Fruit fly (Drosophila melanogaster): Measurements from ENCODE around the gene CG5265.

The CG5265 gene

dm6 chr3R:17117607-17118327, 21.0 kb upstream of the CG5265 start:
- TF ChIP-seq usp (GFP tag; optimal IDR thresholded peaks at IDR 0.05) = no peak
- TF ChIP-seq Hr83 (GFP tag; optimal IDR thresholded peaks at IDR 0.05; ENCODE audit: poor library complexity, severe bottlenecking) = no peak
- no peak for TF ChIP-seq N (GFP tag; optimal IDR thresholded peaks at IDR 0.05)
- TF ChIP-seq dl (GFP tag; optimal IDR thresholded peaks at IDR 0.05; ENCODE audit: insufficient read depth in 1 of 2, partially characterized antibody in 2 of 2) = no peak
- TF ChIP-seq HLH106 (tag; optimal IDR thresholded peaks at IDR 0.05) = peak; percentile 77
- peak; percentile 79 for TF ChIP-seq h (GFP tag; optimal IDR thresholded peaks at IDR 0.05)
- TF ChIP-seq ey (GFP tag; optimal IDR thresholded peaks at IDR 0.05) = peak; percentile 65
- TF ChIP-seq sv (GFP tag; optimal IDR thresholded peaks at IDR 0.05) = no peak
- TF ChIP-seq CG32264 (GFP tag; optimal IDR thresholded peaks at IDR 0.05) = no peak
- TF ChIP-seq woc (GFP tag; optimal IDR thresholded peaks at IDR 0.05) = peak; percentile 79
- peak; percentile 22 for TF ChIP-seq Hnf4 (GFP tag; optimal IDR thresholded peaks at IDR 0.05)
- no peak for TF ChIP-seq dsf (GFP tag; optimal IDR thresholded peaks at IDR 0.05; ENCODE audit: borderline replicate concordance)
- TF ChIP-seq dmrt93B (GFP tag; optimal IDR thresholded peaks at IDR 0.05) = peak; percentile 40
- no peak for TF ChIP-seq lola (GFP tag; optimal IDR thresholded peaks at IDR 0.05)
- no peak for TF ChIP-seq CrebA (GFP tag; optimal IDR thresholded peaks at IDR 0.05; ENCODE audit: borderline replicate concordance)
- TF ChIP-seq tai (GFP tag; optimal IDR thresholded peaks at IDR 0.05) = no peak
- peak; percentile 71 for TF ChIP-seq OdsH (GFP tag; optimal IDR thresholded peaks at IDR 0.05)
- peak; percentile 64 for TF ChIP-seq fru (GFP tag; optimal IDR thresholded peaks at IDR 0.05)
- no peak for TF ChIP-seq Rel (GFP tag; optimal IDR thresholded peaks at IDR 0.05)
- TF ChIP-seq Rel (tag; optimal IDR thresholded peaks at IDR 0.05) = peak; percentile 2
- TF ChIP-seq Hr78 (GFP tag; optimal IDR thresholded peaks at IDR 0.05) = no peak
- peak in 1 of 2 experiments; percentile 57 for TF ChIP-seq foxo (GFP tag; optimal IDR thresholded peaks at IDR 0.05)
- TF ChIP-seq Abd-B (GFP tag; optimal IDR thresholded peaks at IDR 0.05) = no peak
- TF ChIP-seq psq (GFP tag; optimal IDR thresholded peaks at IDR 0.05) = peak; percentile 84
- peak; percentile 8 for TF ChIP-seq sage (GFP tag; optimal IDR thresholded peaks at IDR 0.05)
- peak; percentile 72 for TF ChIP-seq Sp1 (GFP tag; optimal IDR thresholded peaks at IDR 0.05)
- no peak for TF ChIP-seq CG9705 (GFP tag; optimal IDR thresholded peaks at IDR 0.05)
- TF ChIP-seq Mio (GFP tag; optimal IDR thresholded peaks at IDR 0.05) = no peak
- no peak for TF ChIP-seq GATAd (GFP tag; optimal IDR thresholded peaks at IDR 0.05)
- no peak for TF ChIP-seq brk (GFP tag; optimal IDR thresholded peaks at IDR 0.05)
- TF ChIP-seq Vsx2 (GFP tag; optimal IDR thresholded peaks at IDR 0.05; ENCODE audit: partially characterized antibody) = no peak
- no peak for TF ChIP-seq pan (optimal IDR thresholded peaks at IDR 0.05)
- peak; percentile 55 for TF ChIP-seq br (GFP tag; optimal IDR thresholded peaks at IDR 0.05)
- no peak for TF ChIP-seq jim (GFP tag; optimal IDR thresholded peaks at IDR 0.05)
- TF ChIP-seq Dif (GFP tag; optimal IDR thresholded peaks at IDR 0.05; ENCODE audit: partially characterized antibody) = no peak
- peak; percentile 52 for TF ChIP-seq rgr (GFP tag; optimal IDR thresholded peaks at IDR 0.05)
- no peak for TF ChIP-seq Myc (optimal IDR thresholded peaks at IDR 0.05)
- TF ChIP-seq Jra (GFP tag; optimal IDR thresholded peaks at IDR 0.05) = no peak
- TF ChIP-seq Dfd (GFP tag; optimal IDR thresholded peaks at IDR 0.05) = no peak

dm6 chr3R:17118917-17119378, 19.9 kb upstream of the CG5265 start:
- peak; percentile 74 for TF ChIP-seq CrebA (GFP tag; optimal IDR thresholded peaks at IDR 0.05; ENCODE audit: borderline replicate concordance)
- TF ChIP-seq woc (GFP tag; optimal IDR thresholded peaks at IDR 0.05) = no peak
- no peak for TF ChIP-seq dmrt93B (GFP tag; optimal IDR thresholded peaks at IDR 0.05)
- TF ChIP-seq ey (GFP tag; optimal IDR thresholded peaks at IDR 0.05) = no peak
- no peak for TF ChIP-seq Mio (GFP tag; optimal IDR thresholded peaks at IDR 0.05)
- no peak for TF ChIP-seq Dfd (GFP tag; optimal IDR thresholded peaks at IDR 0.05)
- no peak for TF ChIP-seq Hr78 (GFP tag; optimal IDR thresholded peaks at IDR 0.05)
- peak; percentile 45 for TF ChIP-seq Hr83 (GFP tag; optimal IDR thresholded peaks at IDR 0.05; ENCODE audit: poor library complexity, severe bottlenecking)
- no peak for TF ChIP-seq Abd-B (GFP tag; optimal IDR thresholded peaks at IDR 0.05)
- no peak for TF ChIP-seq fru (GFP tag; optimal IDR thresholded peaks at IDR 0.05)
- TF ChIP-seq sv (GFP tag; optimal IDR thresholded peaks at IDR 0.05) = no peak
- TF ChIP-seq foxo (GFP tag; optimal IDR thresholded peaks at IDR 0.05) = peak in 1 of 2 experiments; percentile 32
- TF ChIP-seq dsf (GFP tag; optimal IDR thresholded peaks at IDR 0.05; ENCODE audit: borderline replicate concordance) = no peak
- peak; percentile 59 for TF ChIP-seq Dif (GFP tag; optimal IDR thresholded peaks at IDR 0.05; ENCODE audit: partially characterized antibody)
- TF ChIP-seq CG32264 (GFP tag; optimal IDR thresholded peaks at IDR 0.05) = peak; percentile 15
- peak; percentile 29 to 60 for TF ChIP-seq dl (GFP tag; optimal IDR thresholded peaks at IDR 0.05; ENCODE audit: insufficient read depth in 1 of 2, partially characterized antibody in 2 of 2)
- TF ChIP-seq sage (GFP tag; optimal IDR thresholded peaks at IDR 0.05) = peak; percentile 73
- TF ChIP-seq brk (GFP tag; optimal IDR thresholded peaks at IDR 0.05) = peak; percentile 38
- no peak for TF ChIP-seq Rel (GFP tag; optimal IDR thresholded peaks at IDR 0.05)
- peak; percentile 22 for TF ChIP-seq Rel (tag; optimal IDR thresholded peaks at IDR 0.05)
- TF ChIP-seq lola (GFP tag; optimal IDR thresholded peaks at IDR 0.05) = peak; percentile 45
- peak; percentile 12 for TF ChIP-seq br (GFP tag; optimal IDR thresholded peaks at IDR 0.05)
- peak; percentile 39 for TF ChIP-seq Sp1 (GFP tag; optimal IDR thresholded peaks at IDR 0.05)

Data from whole organism, wandering third instar larva.